Worm (Caenorhabditis elegans) whole organism, L3 larva: ENCODE measurements around the gene npl-4.1.
A peak's percentile ranks its signal among the peaks of the same experiment; 100 is the strongest.

Experiments used
- R02D3.7 ChIP-seq: fragments of 150-350 bp; optimal IDR thresholded peaks from 2 replicates; lab custom pipeline; 2014; ENCODE audit warnings: missing biosample characterization, missing genetic modification characterization
- ZK546.5 ChIP-seq: sonication (generic microtip); optimal IDR thresholded peaks from 2 replicates; lab custom pipeline; 2017; ENCODE audit warnings: missing biosample characterization, missing genetic modification characterization
- aly-2 ChIP-seq: fragments of 150-350 bp; optimal IDR thresholded peaks from 2 replicates; lab custom pipeline; 2014; ENCODE audit warnings: missing biosample characterization, missing genetic modification characterization
- ama-1 ChIP-seq: fragments of 150-350 bp; optimal IDR thresholded peaks from 2 replicates; lab custom pipeline; 2018
- ceh-16 ChIP-seq: sonication (generic microtip); optimal IDR thresholded peaks from 2 replicates; lab custom pipeline; 2017; ENCODE audit warnings: missing biosample characterization, missing genetic modification characterization
- ceh-28 ChIP-seq: fragments of 150-350 bp; optimal IDR thresholded peaks from 2 replicates; lab custom pipeline; 2014; ENCODE audit warnings: missing biosample characterization, missing genetic modification reagents, missing genetic modification characterization
- ceh-82 ChIP-seq: fragments of 150-350 bp; optimal IDR thresholded peaks from 2 replicates; lab custom pipeline; 2014; ENCODE audit warnings: missing biosample characterization, missing genetic modification characterization
- daf-12 ChIP-seq: fragments of 150-350 bp; optimal IDR thresholded peaks from 2 replicates; lab custom pipeline; 2014; ENCODE audit warnings: missing biosample characterization, missing genetic modification reagents, missing genetic modification characterization
- egl-27 ChIP-seq: sonication (generic microtip); optimal IDR thresholded peaks from 4 replicates; lab custom pipeline; 2017; ENCODE audit warnings: missing biosample characterization, missing genetic modification reagents, missing genetic modification characterization
- egl-5 ChIP-seq: fragments of 150-350 bp; optimal IDR thresholded peaks from 2 replicates; lab custom pipeline; 2017; ENCODE audit warnings: missing biosample characterization, missing genetic modification reagents, missing genetic modification characterization, inconsistent platforms
- elt-1 ChIP-seq: fragments of 150-350 bp; optimal IDR thresholded peaks from 2 replicates; lab custom pipeline; 2014; ENCODE audit warnings: missing biosample characterization, missing genetic modification characterization
- elt-2 ChIP-seq: sonication (generic microtip); optimal IDR thresholded peaks from 2 replicates; lab custom pipeline; 2016; ENCODE audit warnings: missing genetic modification reagents, mild to moderate bottlenecking, missing genetic modification characterization, missing compliant biosample characterization
- elt-3 ChIP-seq, 3 experiments: fragments of 150-350 bp in 1 of 3; sonication (generic microtip) in 2 of 3; optimal IDR thresholded peaks; 2 replicates in 2 of 3; 4 replicates in 1 of 3; lab custom pipeline; 2014 to 2017; ENCODE audit warnings: missing biosample characterization in 3 of 3, missing genetic modification characterization in 3 of 3
- eor-1 ChIP-seq, 2 experiments: fragments of 150-350 bp; optimal IDR thresholded peaks; 2 replicates each; lab custom pipeline; 2014 to 2018; ENCODE audit warnings: missing biosample characterization in 2 of 2, missing genetic modification characterization in 2 of 2
- fkh-10 ChIP-seq: sonication (generic microtip); optimal IDR thresholded peaks from 2 replicates; lab custom pipeline; 2017; ENCODE audit warnings: missing biosample characterization, missing genetic modification reagents, missing genetic modification characterization
- fkh-2 ChIP-seq: fragments of 150-350 bp; optimal IDR thresholded peaks from 2 replicates; lab custom pipeline; 2014; ENCODE audit warnings: missing biosample characterization, missing genetic modification reagents, missing genetic modification characterization
- fos-1 ChIP-seq: fragments of 150-350 bp; optimal IDR thresholded peaks from 2 replicates; lab custom pipeline; 2014; ENCODE audit warnings: missing biosample characterization, missing genetic modification characterization
- hmg-11 ChIP-seq: sonication (generic microtip); optimal IDR thresholded peaks from 2 replicates; lab custom pipeline; 2016; ENCODE audit warnings: missing genetic modification characterization, missing compliant biosample characterization
- jun-1 ChIP-seq: fragments of 150-350 bp; optimal IDR thresholded peaks from 2 replicates; lab custom pipeline; 2014; ENCODE audit warnings: missing biosample characterization, missing genetic modification reagents, missing genetic modification characterization
- lin-15B ChIP-seq: fragments of 150-350 bp; optimal IDR thresholded peaks from 2 replicates; lab custom pipeline; 2014; ENCODE audit warnings: missing biosample characterization, missing genetic modification characterization
- lin-39 ChIP-seq: fragments of 150-350 bp; optimal IDR thresholded peaks from 2 replicates; lab custom pipeline; 2018; ENCODE audit warnings: missing biosample characterization, missing genetic modification reagents, missing genetic modification characterization
- lsy-12 ChIP-seq: sonication (generic microtip); optimal IDR thresholded peaks from 2 replicates; lab custom pipeline; 2016; ENCODE audit warnings: mild to moderate bottlenecking, missing genetic modification characterization, missing compliant biosample characterization
- mdl-1 ChIP-seq: fragments of 150-350 bp; optimal IDR thresholded peaks from 2 replicates; lab custom pipeline; 2014; ENCODE audit warnings: missing biosample characterization, missing genetic modification characterization
- nfya-1 ChIP-seq: sonication (generic microtip); optimal IDR thresholded peaks from 2 replicates; lab custom pipeline; 2017; ENCODE audit warnings: missing genetic modification characterization, mild to moderate bottlenecking, missing compliant biosample characterization, antibody characterized with exemption, moderate library complexity; ENCODE audit not compliant: insufficient read depth
- nhr-11 ChIP-seq: fragments of 150-350 bp; optimal IDR thresholded peaks from 2 replicates; lab custom pipeline; 2014; ENCODE audit warnings: missing biosample characterization, missing genetic modification characterization
- nhr-12 ChIP-seq: fragments of 150-350 bp; optimal IDR thresholded peaks from 2 replicates; lab custom pipeline; 2014; ENCODE audit warnings: missing biosample characterization, missing genetic modification characterization
- nhr-23 ChIP-seq: fragments of 150-350 bp; optimal IDR thresholded peaks from 2 replicates; lab custom pipeline; 2014; ENCODE audit warnings: missing biosample characterization, missing genetic modification reagents, missing genetic modification characterization
- nhr-237 ChIP-seq: fragments of 150-350 bp; optimal IDR thresholded peaks from 2 replicates; lab custom pipeline; 2014; ENCODE audit warnings: missing biosample characterization, missing genetic modification characterization
- nhr-28 ChIP-seq: fragments of 150-350 bp; optimal IDR thresholded peaks from 2 replicates; lab custom pipeline; 2014; ENCODE audit warnings: missing biosample characterization, missing genetic modification characterization
- nhr-43 ChIP-seq: sonication (generic microtip); optimal IDR thresholded peaks from 2 replicates; lab custom pipeline; 2016; ENCODE audit warnings: mild to moderate bottlenecking, missing genetic modification characterization, missing compliant biosample characterization; ENCODE audit not compliant: poor library complexity, severe bottlenecking
- nhr-67 ChIP-seq: fragments of 150-350 bp; optimal IDR thresholded peaks from 2 replicates; lab custom pipeline; 2014; ENCODE audit warnings: missing biosample characterization, missing genetic modification characterization
- nhr-76 ChIP-seq: fragments of 150-350 bp; sonication (generic microtip); optimal IDR thresholded peaks from 5 replicates; lab custom pipeline; 2014; ENCODE audit warnings: missing biosample characterization, missing genetic modification characterization
- nhr-77 ChIP-seq: fragments of 150-350 bp; optimal IDR thresholded peaks from 2 replicates; lab custom pipeline; 2014; ENCODE audit warnings: missing biosample characterization, missing genetic modification characterization
- pha-4 ChIP-seq: fragments of 150-350 bp; optimal IDR thresholded peaks from 2 replicates; lab custom pipeline; 2014; ENCODE audit warnings: missing biosample characterization, missing genetic modification reagents, missing genetic modification characterization
- pqm-1 ChIP-seq: fragments of 150-350 bp; optimal IDR thresholded peaks from 2 replicates; lab custom pipeline; 2017; ENCODE audit warnings: missing biosample characterization, missing genetic modification characterization, inconsistent platforms
- sea-2 ChIP-seq: fragments of 150-350 bp; sonication (generic microtip); optimal IDR thresholded peaks from 4 replicates; lab custom pipeline; 2014; ENCODE audit warnings: missing biosample characterization, missing genetic modification reagents, missing genetic modification characterization
- skn-1 ChIP-seq: fragments of 150-350 bp; optimal IDR thresholded peaks from 2 replicates; lab custom pipeline; 2014; ENCODE audit warnings: missing biosample characterization, missing genetic modification characterization
- snpc-4 ChIP-seq: fragments of 150-350 bp; optimal IDR thresholded peaks from 2 replicates; lab custom pipeline; 2014; ENCODE audit warnings: missing biosample characterization, missing genetic modification characterization
- tbx-2 ChIP-seq: sonication (generic microtip); optimal IDR thresholded peaks from 2 replicates; lab custom pipeline; 2016; ENCODE audit warnings: mild to moderate bottlenecking, missing genetic modification characterization, missing compliant biosample characterization
- unc-39 ChIP-seq: sonication (generic microtip); optimal IDR thresholded peaks from 4 replicates; lab custom pipeline; 2017; ENCODE audit warnings: missing biosample characterization, missing genetic modification characterization
- unc-62 ChIP-seq: fragments of 150-350 bp; sonication (generic microtip); optimal IDR thresholded peaks from 4 replicates; lab custom pipeline; 2014; ENCODE audit warnings: missing biosample characterization, missing genetic modification reagents, missing genetic modification characterization
- zag-1 ChIP-seq: fragments of 150-350 bp; optimal IDR thresholded peaks from 2 replicates; lab custom pipeline; 2014; ENCODE audit warnings: missing biosample characterization, missing genetic modification characterization
- ztf-11 ChIP-seq: fragments of 150-350 bp; optimal IDR thresholded peaks from 2 replicates; lab custom pipeline; 2014; ENCODE audit warnings: missing biosample characterization, missing genetic modification characterization
- ztf-4 ChIP-seq: fragments of 150-350 bp; optimal IDR thresholded peaks from 2 replicates; lab custom pipeline; 2014; ENCODE audit warnings: missing biosample characterization, missing genetic modification characterization

Gene npl-4.1

ce11 chrII:5594210-5594764, 36.9 kb upstream of the npl-4.1 start, which contains the start of gene ttc-4:
ttc-4 (plus strand) TSS chrII:5594714.
- TF ChIP-seq aly-2 (tag; lab: Kevin White, UChicago) (no peak), R02D3.7 (tag; lab: Kevin White, UChicago) (no peak), lsy-12 (tag; lab: Kevin White, UChicago) (no peak), nfya-1 (tag; lab: Kevin White, UChicago) (peak; percentile 58), elt-1 (tag; lab: Kevin White, UChicago) (no peak), lin-39 (no peak), unc-62 (GFP tag; lab: Kevin White, UChicago) (no peak), lin-15B (peak; percentile 65), pqm-1 (peak; percentile 51), pha-4 (tag; lab: Kevin White, UChicago) (peak; percentile 71), daf-12 (tag; lab: Kevin White, UChicago) (no peak), ztf-4 (tag; lab: Kevin White, UChicago) (no peak), snpc-4 (tag; lab: Kevin White, UChicago) (peak; percentile 75), nhr-23 (peak; percentile 38), nhr-11 (no peak), elt-2 (tag; lab: Kevin White, UChicago) (peak; percentile 39), nhr-12 (tag; lab: Kevin White, UChicago) (no peak), fkh-10 (no peak)

DNA sequence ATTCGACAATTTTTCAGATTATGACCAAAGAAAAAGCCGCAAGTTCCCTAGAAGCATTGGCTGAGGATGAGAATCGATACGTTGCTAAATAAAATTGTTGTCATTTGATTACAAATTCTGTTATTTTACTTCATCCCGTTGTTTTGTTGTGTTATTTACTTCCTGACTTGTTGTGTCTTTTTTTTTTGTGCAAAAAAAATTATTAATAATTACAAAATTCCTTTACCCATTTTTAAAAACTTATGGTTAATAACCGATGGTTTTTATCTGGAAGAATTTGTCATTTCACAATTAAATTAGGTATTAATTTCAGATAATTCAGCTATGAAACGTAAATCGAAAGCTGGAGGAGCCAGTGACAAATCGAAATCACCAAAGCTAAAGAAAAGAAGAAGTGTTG, 34.9 kb upstream of the npl-4.1 start, which contains the start of gene C17G10.1:
Gene C17G10.1, plus strand, starts transcription at position 301 of the 400 bp plus-strand sequence.
- TF ChIP-seq ZK546.5 (no peak), nhr-12 (tag; lab: Kevin White, UChicago) (no peak), fos-1 (no peak), nhr-23 (no peak), jun-1 (tag; lab: Kevin White, UChicago) (no peak), skn-1 (tag; lab: Kevin White, UChicago) (no peak), hmg-11 (no peak)

ce11 chrII:5599326-5600044, 31.7 kb upstream of the npl-4.1 start, which contains the start of gene C17G10.10:
C17G10.10 (minus strand) TSS chrII:5599376.
- TF ChIP-seq zag-1 (no peak), aly-2 (tag; lab: Kevin White, UChicago) (no peak), nhr-77 (peak; percentile 89), mdl-1 (tag; lab: Kevin White, UChicago) (peak; percentile 34), nhr-237 (tag; lab: Kevin White, UChicago) (no peak), unc-39 (tag; lab: Kevin White, UChicago) (no peak), ama-1 (lab: Kevin White, UChicago) (peak; percentile 93), elt-3 (tag; optimal IDR thresholded peaks at IDR 0.05; lab: Kevin White, UChicago) (peak in 1 of 3 experiments; percentile 30), nhr-12 (tag; lab: Kevin White, UChicago) (peak; percentile 9), pqm-1 (peak; percentile 55), lin-15B (peak; percentile 60), hmg-11 (peak; percentile 60), nhr-43 (peak; percentile 89), tbx-2 (tag; lab: Kevin White, UChicago) (peak; percentile 33), nhr-67 (tag; lab: Kevin White, UChicago) (no peak), pha-4 (tag; lab: Kevin White, UChicago) (peak; percentile 49), snpc-4 (tag; lab: Kevin White, UChicago) (peak; percentile 99), elt-2 (tag; lab: Kevin White, UChicago) (peak; percentile 83), nfya-1 (tag; lab: Kevin White, UChicago) (peak; percentile 75), fkh-2 (tag; lab: Kevin White, UChicago) (no peak), sea-2 (no peak), jun-1 (tag; lab: Kevin White, UChicago) (peak; percentile 29), lsy-12 (tag; lab: Kevin White, UChicago) (peak; percentile 61), ceh-82 (tag; lab: Kevin White, UChicago) (peak; percentile 60), daf-12 (tag; lab: Kevin White, UChicago) (no peak), lin-39 (peak; percentile 38), nhr-76 (tag; lab: Kevin White, UChicago) (no peak), ceh-16 (no peak), egl-5 (tag; lab: Kevin White, UChicago) (peak; percentile 54), elt-1 (tag; lab: Kevin White, UChicago) (no peak), ztf-11 (tag; lab: Kevin White, UChicago) (no peak), skn-1 (tag; lab: Kevin White, UChicago) (peak; percentile 9), ztf-4 (tag; lab: Kevin White, UChicago) (no peak), eor-1 (tag; optimal IDR thresholded peaks at IDR 0.05; lab: Kevin White, UChicago) (no peak), nhr-28 (tag; lab: Kevin White, UChicago) (peak; percentile 30), fkh-10 (no peak), egl-27 (no peak), nhr-23 (peak; percentile 84), unc-62 (GFP tag; lab: Kevin White, UChicago) (no peak), nhr-11 (no peak), ZK546.5 (no peak), ceh-28 (tag; lab: Kevin White, UChicago) (peak; percentile 47)
